Worm (Caenorhabditis elegans): ENCODE results near the gene ndub-5.

The ndub-5 gene

ce11 chrII:5640362-5641079, 50.6 kb downstream of the ndub-5 start (continued):
- TF ChIP-seq sea-2 (GFP tag; IDR thresholded peaks at IDR 0.05): no peak

Measured in whole organism, young adult.